Fruit fly (Drosophila melanogaster): ENCODE data around the gene CG9287.
A peak's percentile ranks its signal among the peaks of the same experiment; 100 is the strongest.

Gene CG9287

dm6 chr2L:8699895-8700314, 20.3 kb upstream of the CG9287 start (continued):
- TF ChIP-seq C15 (GFP tag; IDR thresholded peaks at IDR 0.05) (no peak), nmo (GFP tag; optimal IDR thresholded peaks at IDR 0.05) (no peak), CG11398 (GFP tag; optimal IDR thresholded peaks at IDR 0.05) (no peak), dm (GFP tag; optimal IDR thresholded peaks at IDR 0.05) (no peak), bsh (GFP tag; optimal IDR thresholded peaks at IDR 0.05) (peak in 1 of 2 experiments; percentile 60), CG17829 (tag; optimal IDR thresholded peaks at IDR 0.05) (no peak), NC2β (GFP tag; optimal IDR thresholded peaks at IDR 0.05) (no peak), amos (GFP tag; IDR thresholded peaks at IDR 0.05; ENCODE audit: partially characterized antibody) (no peak), fd102C (GFP tag; optimal IDR thresholded peaks at IDR 0.05) (no peak), ap (GFP tag; IDR thresholded peaks at IDR 0.05) (no peak), CG6765 (GFP tag; optimal IDR thresholded peaks at IDR 0.05) (peak; percentile 43), Optix (GFP tag; IDR thresholded peaks at IDR 0.05) (no peak), YL-1 (GFP tag; optimal IDR thresholded peaks at IDR 0.05) (peak; percentile 43), pfk (GFP tag; optimal IDR thresholded peaks at IDR 0.05) (peak; percentile 58), Fer2 (tag; optimal IDR thresholded peaks at IDR 0.05) (peak; percentile 52), CG3838 (GFP tag; optimal IDR thresholded peaks at IDR 0.05) (peak; percentile 13), hkb (optimal IDR thresholded peaks at IDR 0.05) (no peak), hkb (GFP tag; IDR thresholded peaks at IDR 0.05) (peak; percentile 64), Fer1 (GFP tag; optimal IDR thresholded peaks at IDR 0.05) (peak; percentile 79), CG1832 (GFP tag; optimal IDR thresholded peaks at IDR 0.05) (no peak), Ptx1 (GFP tag; IDR thresholded peaks at IDR 0.05) (no peak), run (tag; optimal IDR thresholded peaks at IDR 0.05) (no peak), mam (GFP tag; optimal IDR thresholded peaks at IDR 0.05) (no peak), chif (GFP tag; optimal IDR thresholded peaks at IDR 0.05) (no peak), CG15011 (GFP tag; optimal IDR thresholded peaks at IDR 0.05) (peak; percentile 50), ewg (GFP tag; optimal IDR thresholded peaks at IDR 0.05) (no peak), CG18619 (GFP tag; optimal IDR thresholded peaks at IDR 0.05) (no peak), CG6791 (GFP tag; IDR thresholded peaks at IDR 0.05; ENCODE audit: partially characterized antibody) (no peak), CG8089 (GFP tag; optimal IDR thresholded peaks at IDR 0.05) (no peak), Gsc (GFP tag; IDR thresholded peaks at IDR 0.05) (no peak), bcd (GFP tag; optimal IDR thresholded peaks at IDR 0.05) (peak; percentile 13), GATAe (GFP tag; conservative IDR thresholded peaks at IDR 0.05) (peak; percentile 69), Xrp1 (GFP tag; IDR thresholded peaks at IDR 0.05) (0 out of 2 replicates have a peak, but pooled peaks have one; percentile 28), nau (GFP tag; optimal IDR thresholded peaks at IDR 0.05) (peak; percentile 41), CG10366 (GFP tag; IDR thresholded peaks at IDR 0.05) (no peak), inv (GFP tag; IDR thresholded peaks at IDR 0.05; ENCODE audit: partially characterized antibody) (no peak), CG17802 (tag; optimal IDR thresholded peaks at IDR 0.05) (no peak), Bgb (GFP tag; IDR thresholded peaks at IDR 0.05; ENCODE audit: partially characterized antibody) (no peak), CG8478 (optimal IDR thresholded peaks at IDR 0.05) (no peak), CG2712 (tag; optimal IDR thresholded peaks at IDR 0.05) (peak; percentile 1), usp (GFP tag; optimal IDR thresholded peaks at IDR 0.05) (no peak), CG3407 (GFP tag; optimal IDR thresholded peaks at IDR 0.05) (peak; percentile 72), Lhr (GFP tag; optimal IDR thresholded peaks at IDR 0.05) (no peak), ranshi (GFP tag; IDR thresholded peaks at IDR 0.05) (no peak), Doc3 (GFP tag; IDR thresholded peaks at IDR 0.05; ENCODE audit: partially characterized antibody) (no peak), sd (tag; optimal IDR thresholded peaks at IDR 0.05) (peak; percentile 93), yki (optimal IDR thresholded peaks at IDR 0.05) (no peak), CG14014 (GFP tag; IDR thresholded peaks at IDR 0.05) (peak; percentile 71; the same call in 1 of the 2 replicates), Mad (GFP tag; optimal IDR thresholded peaks at IDR 0.05) (no peak), CG16863 (GFP tag; optimal IDR thresholded peaks at IDR 0.05) (no peak), caup (GFP tag; optimal IDR thresholded peaks at IDR 0.05; ENCODE audit: severe bottlenecking) (peak; percentile 55), trh (GFP tag; optimal IDR thresholded peaks at IDR 0.05) (no peak)

All from whole organism, embryonic.